Worm (Caenorhabditis elegans) whole organism, young adult: Measurements from ENCODE around the gene clc-9.
A peak's percentile ranks its signal among the peaks of the same experiment; 100 is the strongest.

Source experiments
- B0019.2 ChIP-seq: fragments of 200-800 bp; sonication (Bioruptor generic); conservative IDR thresholded peaks from 2 replicates; pipeline ENCODE4 v1.3.6; 2022; ENCODE audit warnings: missing genetic modification reagents, missing genetic modification characterization, missing compliant biosample characterization
- B0035.1 ChIP-seq: sonication (generic microtip); optimal IDR thresholded peaks from 2 replicates; lab custom pipeline; 2016; ENCODE audit warnings: missing genetic modification characterization, mild to moderate bottlenecking, missing compliant biosample characterization, missing genotype, missing genetic modification reagents
- B0336.3 ChIP-seq: fragments of 200-800 bp; sonication (Bioruptor generic); IDR thresholded peaks from 2 replicates; pipeline ENCODE4 v1.3.6; 2022; ENCODE audit warnings: missing genetic modification characterization, missing compliant biosample characterization
- F22D6.2 ChIP-seq: sonication (generic microtip); optimal IDR thresholded peaks from 2 replicates; lab custom pipeline; 2016; ENCODE audit warnings: mild to moderate bottlenecking, missing genetic modification characterization, missing compliant biosample characterization
- F23B12.7 ChIP-seq: sonication (generic microtip); optimal IDR thresholded peaks from 2 replicates; lab custom pipeline; 2017; ENCODE audit warnings: missing genetic modification characterization, mild to moderate bottlenecking, missing compliant biosample characterization, antibody characterized with exemption, moderate library complexity; ENCODE audit not compliant: insufficient read depth
- F33H1.4 ChIP-seq: fragments of 200-800 bp; sonication (Bioruptor generic); IDR thresholded peaks from 2 replicates; pipeline ENCODE4 v1.3.6; 2022; ENCODE audit warnings: missing genetic modification reagents, missing genetic modification characterization, missing compliant biosample characterization
- F57A8.1 ChIP-seq: fragments of 200-800 bp; sonication (Bioruptor generic); optimal IDR thresholded peaks from 2 replicates; lab custom pipeline; 2018; ENCODE audit warnings: mild to moderate bottlenecking, missing genetic modification characterization, moderate library complexity, missing compliant biosample characterization
- K12H6.12 ChIP-seq: fragments of 200-800 bp; sonication (Bioruptor generic); optimal IDR thresholded peaks from 2 replicates; lab custom pipeline; 2018; ENCODE audit warnings: mild to moderate bottlenecking, missing genetic modification characterization, missing compliant biosample characterization
- Y53F4B.3 ChIP-seq: fragments of 200-800 bp; sonication (Bioruptor generic); IDR thresholded peaks from 2 replicates; pipeline ENCODE4 v1.3.6; 2022; ENCODE audit warnings: missing genetic modification reagents, missing genetic modification characterization, missing compliant biosample characterization
- ZK185.1 ChIP-seq: sonication (generic microtip); optimal IDR thresholded peaks from 2 replicates; lab custom pipeline; 2016; ENCODE audit warnings: mild to moderate bottlenecking, missing genetic modification characterization, missing compliant biosample characterization; ENCODE audit not compliant: poor library complexity, severe bottlenecking
- akir-1 ChIP-seq: fragments of 200-800 bp; sonication (Bioruptor generic); optimal IDR thresholded peaks from 2 replicates; lab custom pipeline; 2018; ENCODE audit warnings: mild to moderate bottlenecking, missing genetic modification characterization, moderate library complexity, missing compliant biosample characterization
- aptf-2 ChIP-seq: fragments of 200-800 bp; sonication (Bioruptor generic); conservative IDR thresholded peaks from 2 replicates; pipeline ENCODE4 v1.3.6; 2022; ENCODE audit warnings: missing genetic modification reagents, missing genetic modification characterization, missing compliant biosample characterization
- aptf-3 ChIP-seq: fragments of 200-800 bp; sonication (Bioruptor generic); IDR thresholded peaks from 2 replicates; pipeline ENCODE4 v1.3.6; 2022; ENCODE audit warnings: missing genetic modification characterization, missing compliant biosample characterization
- atf-7 ChIP-seq: sonication (generic microtip); optimal IDR thresholded peaks from 2 replicates; lab custom pipeline; 2017; ENCODE audit warnings: mild to moderate bottlenecking, missing genetic modification characterization, missing compliant biosample characterization
- attf-5 ChIP-seq: fragments of 200-800 bp; sonication (Bioruptor generic); optimal IDR thresholded peaks from 2 replicates; lab custom pipeline; 2018; ENCODE audit warnings: mild to moderate bottlenecking, missing genetic modification characterization, missing compliant biosample characterization
- ccch-3 ChIP-seq: fragments of 200-800 bp; sonication (Bioruptor generic); optimal IDR thresholded peaks from 2 replicates; lab custom pipeline; 2018; ENCODE audit warnings: mild to moderate bottlenecking, missing genetic modification characterization, missing compliant biosample characterization
- ceh-100 ChIP-seq: fragments of 200-800 bp; sonication (Bioruptor generic); IDR thresholded peaks from 2 replicates; pipeline ENCODE4 v1.3.6; 2022; ENCODE audit warnings: missing genetic modification reagents, missing genetic modification characterization, missing compliant biosample characterization
- ceh-27 ChIP-seq: fragments of 200-800 bp; sonication (Bioruptor generic); optimal IDR thresholded peaks from 2 replicates; lab custom pipeline; 2018; ENCODE audit warnings: mild to moderate bottlenecking, missing genetic modification characterization, moderate library complexity, missing compliant biosample characterization
- chd-7 ChIP-seq: sonication (generic microtip); optimal IDR thresholded peaks from 2 replicates; lab custom pipeline; 2016; ENCODE audit warnings: mild to moderate bottlenecking, missing genetic modification characterization, moderate library complexity, missing compliant biosample characterization
- die-1 ChIP-seq: sonication (generic microtip); optimal IDR thresholded peaks from 2 replicates; lab custom pipeline; 2016; ENCODE audit warnings: missing genotype, mild to moderate bottlenecking, missing genetic modification characterization, missing compliant biosample characterization
- dpl-1 ChIP-seq: fragments of 150-350 bp; optimal IDR thresholded peaks from 2 replicates; lab custom pipeline; 2014; ENCODE audit warnings: missing biosample characterization, missing genetic modification reagents, missing genetic modification characterization
- egl-18 ChIP-seq: fragments of 200-800 bp; sonication (Bioruptor generic); IDR thresholded peaks from 2 replicates; pipeline ENCODE4 v1.3.6; 2022; ENCODE audit warnings: missing genetic modification reagents, missing genetic modification characterization, missing compliant biosample characterization
- ekl-4 ChIP-seq: fragments of 200-800 bp; sonication (Bioruptor generic); IDR thresholded peaks from 2 replicates; pipeline ENCODE4 v1.3.6; 2022; ENCODE audit warnings: missing genetic modification reagents, missing genetic modification characterization, missing compliant biosample characterization
- gei-17 ChIP-seq: fragments of 200-800 bp; sonication (Bioruptor generic); optimal IDR thresholded peaks from 2 replicates; lab custom pipeline; 2018; ENCODE audit warnings: mild to moderate bottlenecking, missing genetic modification characterization, missing compliant biosample characterization
- hmg-1.2 ChIP-seq: fragments of 200-800 bp; sonication (Bioruptor generic); IDR thresholded peaks from 2 replicates; pipeline ENCODE4 v1.3.6; 2022; ENCODE audit warnings: missing genetic modification reagents, missing genetic modification characterization, missing compliant biosample characterization
- lag-1 ChIP-seq: fragments of 200-800 bp; sonication (Bioruptor generic); IDR thresholded peaks from 2 replicates; pipeline ENCODE4 v1.3.6; 2022; ENCODE audit warnings: missing genetic modification reagents, missing genetic modification characterization, missing compliant biosample characterization
- let-607 ChIP-seq, 2 experiments: fragments of 200-800 bp in 1 of 2; sonication (Bioruptor generic) in 1 of 2; sonication (generic microtip) in 1 of 2; optimal IDR thresholded peaks; 2 replicates each; lab custom pipeline; 2016 to 2018; ENCODE audit warnings: mild to moderate bottlenecking in 2 of 2, missing compliant biosample characterization in 2 of 2, missing genetic modification characterization in 2 of 2, moderate library complexity in 2 of 2, missing genotype in 1 of 2
- lin-26 ChIP-seq: fragments of 200-800 bp; sonication (Bioruptor generic); IDR thresholded peaks from 2 replicates; pipeline ENCODE4 v1.3.6; 2022; ENCODE audit warnings: missing genetic modification reagents, missing genetic modification characterization, missing compliant biosample characterization
- lsy-27 ChIP-seq: sonication (generic microtip); optimal IDR thresholded peaks from 2 replicates; lab custom pipeline; 2017; ENCODE audit warnings: missing genetic modification characterization, mild to moderate bottlenecking, missing compliant biosample characterization, antibody characterized with exemption, missing genotype, borderline replicate concordance; ENCODE audit not compliant: insufficient read depth
- mcd-1 ChIP-seq: fragments of 200-800 bp; sonication (Bioruptor generic); IDR thresholded peaks from 2 replicates; pipeline ENCODE4 v1.3.6; 2022; ENCODE audit warnings: missing genetic modification reagents, missing genetic modification characterization, missing compliant biosample characterization
- mes-4 ChIP-seq: sonication (generic microtip); optimal IDR thresholded peaks from 2 replicates; lab custom pipeline; 2016; ENCODE audit warnings: missing genotype, missing genetic modification characterization, missing compliant biosample characterization
- nfya-1 ChIP-seq: sonication (generic microtip); optimal IDR thresholded peaks from 2 replicates; lab custom pipeline; 2017; ENCODE audit warnings: antibody characterized with exemption, missing compliant biosample characterization, missing genetic modification characterization, borderline replicate concordance; ENCODE audit not compliant: insufficient read depth
- nfya-2 ChIP-seq: fragments of 200-800 bp; sonication (Bioruptor generic); IDR thresholded peaks from 2 replicates; pipeline ENCODE4 v1.3.6; 2022; ENCODE audit warnings: missing genetic modification reagents, missing genetic modification characterization, missing compliant biosample characterization
- nhr-120 ChIP-seq: fragments of 200-800 bp; sonication (Bioruptor generic); IDR thresholded peaks from 2 replicates; pipeline ENCODE4 v1.3.6; 2022; ENCODE audit warnings: missing genetic modification characterization, missing compliant biosample characterization
- nhr-80 ChIP-seq: sonication (generic microtip); optimal IDR thresholded peaks from 2 replicates; lab custom pipeline; 2016; ENCODE audit warnings: missing genetic modification characterization, missing compliant biosample characterization
- nhr-90 ChIP-seq: sonication (generic microtip); optimal IDR thresholded peaks from 2 replicates; lab custom pipeline; 2016; ENCODE audit warnings: missing genotype, mild to moderate bottlenecking, missing genetic modification characterization, missing compliant biosample characterization
- rcor-1 ChIP-seq: fragments of 200-800 bp; sonication (Bioruptor generic); IDR thresholded peaks from 2 replicates; pipeline ENCODE4 v1.3.6; 2022; ENCODE audit warnings: missing genetic modification reagents, missing genetic modification characterization, missing compliant biosample characterization
- repo-1 ChIP-seq: sonication (generic microtip); optimal IDR thresholded peaks from 2 replicates; lab custom pipeline; 2017; ENCODE audit warnings: mild to moderate bottlenecking, missing genetic modification characterization, missing compliant biosample characterization
- rpc-1 ChIP-seq, 2 experiments: fragments of 150-350 bp in 1 of 2; sonication (generic microtip) in 1 of 2; optimal IDR thresholded peaks; 2 replicates each; lab custom pipeline; 2014 to 2018; ENCODE audit warnings: missing biosample characterization in 1 of 2, missing genetic modification characterization in 1 of 2, missing genetic modification reagents in 1 of 2, missing genotype in 1 of 2
- snpc-1.3 ChIP-seq: sonication (generic microtip); optimal IDR thresholded peaks from 2 replicates; lab custom pipeline; 2017; ENCODE audit warnings: missing genetic modification characterization, mild to moderate bottlenecking, missing compliant biosample characterization, antibody characterized with exemption, moderate library complexity, missing genotype, missing genetic modification reagents; ENCODE audit not compliant: insufficient read depth
- snpc-3.4 ChIP-seq: sonication (generic microtip); optimal IDR thresholded peaks from 2 replicates; lab custom pipeline; 2017; ENCODE audit warnings: missing genetic modification characterization, mild to moderate bottlenecking, missing compliant biosample characterization, antibody characterized with exemption, moderate library complexity, missing genotype, missing genetic modification reagents
- unc-130 ChIP-seq: sonication (generic microtip); optimal IDR thresholded peaks from 2 replicates; lab custom pipeline; 2016; ENCODE audit warnings: missing genetic modification reagents, missing genetic modification characterization, missing compliant biosample characterization
- xnd-1 ChIP-seq: sonication (generic microtip); optimal IDR thresholded peaks from 2 replicates; lab custom pipeline; 2016; ENCODE audit warnings: missing genotype, missing genetic modification reagents, missing genetic modification characterization, missing compliant biosample characterization
- ztf-18 ChIP-seq: sonication (generic microtip); optimal IDR thresholded peaks from 2 replicates; lab custom pipeline; 2016; ENCODE audit warnings: missing genotype, mild to moderate bottlenecking, missing genetic modification characterization, missing compliant biosample characterization
- ztf-26 ChIP-seq: sonication (generic microtip); optimal IDR thresholded peaks from 2 replicates; lab custom pipeline; 2017; ENCODE audit warnings: missing genetic modification characterization, missing compliant biosample characterization
- ztf-28 ChIP-seq: fragments of 200-800 bp; sonication (Bioruptor generic); IDR thresholded peaks from 2 replicates; pipeline ENCODE4 v1.3.6; 2022; ENCODE audit warnings: missing genetic modification reagents, missing genetic modification characterization, missing compliant biosample characterization
- ztf-6 ChIP-seq: fragments of 200-800 bp; sonication (Bioruptor generic); IDR thresholded peaks from 2 replicates; pipeline ENCODE4 v1.3.6; 2022; ENCODE audit warnings: missing genetic modification reagents, missing genetic modification characterization, missing compliant biosample characterization

The clc-9 gene

DNA sequence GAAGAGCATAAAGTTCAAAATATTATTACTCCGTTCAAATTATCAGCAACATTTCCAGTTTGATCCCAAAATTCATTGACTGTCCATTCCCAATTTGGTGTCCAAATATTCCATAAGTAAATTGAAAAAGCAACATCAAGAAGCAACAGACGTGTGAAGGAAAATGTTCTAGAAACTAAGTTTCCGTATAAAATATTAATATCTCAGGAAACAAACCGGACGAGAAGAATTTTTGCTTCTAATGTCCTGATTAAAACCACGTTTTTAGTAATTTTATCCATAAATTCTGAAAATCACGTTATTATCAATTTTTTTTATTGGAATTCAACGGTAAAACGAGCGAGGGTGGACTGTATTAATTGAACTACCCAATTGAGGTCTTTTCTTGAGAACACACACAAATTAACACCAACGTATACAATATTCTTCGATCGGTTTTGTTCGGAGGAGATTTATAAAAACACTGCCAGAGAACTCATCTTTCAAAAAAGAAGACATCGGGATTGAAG lies 34.3 kb downstream of the clc-9 start, which contains the start of gene pigq-1 (continued):
- TF ChIP-seq ztf-18 (tag; lab: Kevin White, UChicago) (no peak), gei-17 (no peak), xnd-1 (tag; lab: Kevin White, UChicago) (peak; percentile 28), lag-1 (no peak), nfya-2 (GFP tag; lab: Robert Waterston, UW) (no peak), chd-7 (tag; lab: Kevin White, UChicago) (peak; percentile 52), ceh-27 (GFP tag; lab: Kevin White, UChicago) (no peak), nhr-120 (no peak), F57A8.1 (no peak), hmg-1.2 (GFP tag; lab: Robert Waterston, UW) (no peak), rcor-1 (no peak), lsy-27 (tag; lab: Kevin White, UChicago) (no peak), nhr-80 (no peak), repo-1 (tag; lab: Kevin White, UChicago) (peak; percentile 78), lin-26 (GFP tag; lab: Robert Waterston, UW) (peak; percentile 63), ceh-100 (GFP tag; lab: Robert Waterston, UW) (0 out of 2 replicates have a peak, but pooled peaks have one; percentile 25), B0035.1 (tag; lab: Kevin White, UChicago) (peak; percentile 74), let-607 (tag; optimal IDR thresholded peaks at IDR 0.05; lab: Kevin White, UChicago) (peak in 1 of 2 experiments; percentile 34), Y53F4B.3 (no peak), ztf-26 (tag; lab: Kevin White, UChicago) (peak; percentile 39), B0336.3 (peak; percentile 81; the same call in 1 of the 2 replicates), F22D6.2 (no peak), egl-18 (GFP tag; lab: Robert Waterston, UW) (no peak), mes-4 (tag; lab: Kevin White, UChicago) (no peak), snpc-3.4 (peak; percentile 68), ccch-3 (GFP tag; lab: Kevin White, UChicago) (no peak), ZK185.1 (tag; lab: Kevin White, UChicago) (peak; percentile 83), ztf-6 (GFP tag; lab: Robert Waterston, UW) (no peak), nhr-90 (tag; lab: Kevin White, UChicago) (no peak), B0019.2 (GFP tag; lab: Robert Waterston, UW) (no peak), rpc-1 (optimal IDR thresholded peaks at IDR 0.05; lab: Kevin White, UChicago) (no peak), rpc-1 (tag; optimal IDR thresholded peaks at IDR 0.05; lab: Kevin White, UChicago) (no peak), akir-1 (GFP tag; lab: Kevin White, UChicago) (no peak), ztf-28 (no peak), snpc-1.3 (tag; lab: Kevin White, UChicago) (peak; percentile 72), F23B12.7 (no peak), ekl-4 (peak; percentile 53; the same call in 1 of the 2 replicates), K12H6.12 (tag; lab: Kevin White, UChicago) (no peak), mcd-1 (no peak), nfya-1 (tag; lab: Kevin White, UChicago) (no peak), atf-7 (tag; lab: Kevin White, UChicago) (peak; percentile 71), F33H1.4 (no peak), die-1 (tag; lab: Kevin White, UChicago) (peak; percentile 61), dpl-1 (no peak), aptf-3 (no peak), unc-130 (peak; percentile 12), attf-5 (GFP tag; lab: Kevin White, UChicago) (peak; percentile 47), aptf-2 (GFP tag; lab: Robert Waterston, UW) (no peak)
